Fruit fly (Drosophila melanogaster) whole organism, adult: ENCODE results near the gene CG10588.

Experiments used
- CG11617 ChIP-seq: fragments of 200-800 bp; sonication (Bioruptor generic); optimal IDR thresholded peaks from 2 replicates; lab custom pipeline; 2017; ENCODE audit warnings: mild to moderate bottlenecking, missing biosample characterization, missing genetic modification reagents, missing genetic modification characterization
- CG12768 ChIP-seq: fragments of 200-800 bp; sonication (Bioruptor generic); optimal IDR thresholded peaks from 2 replicates; lab custom pipeline; 2017; ENCODE audit warnings: missing biosample characterization, missing genetic modification characterization, mild to moderate bottlenecking, moderate library complexity, missing genetic modification reagents
- CG14711 ChIP-seq: fragments of 200-800 bp; sonication (Bioruptor generic); optimal IDR thresholded peaks from 2 replicates; lab custom pipeline; 2018; ENCODE audit warnings: missing biosample characterization, mild to moderate bottlenecking, missing genetic modification characterization, moderate library complexity
- CG1620 ChIP-seq: fragments of 200-800 bp; sonication (Bioruptor generic); optimal IDR thresholded peaks from 2 replicates; lab custom pipeline; 2016; ENCODE audit warnings: missing biosample characterization, missing genetic modification characterization
- CG33017 ChIP-seq: fragments of 200-800 bp; sonication (Bioruptor generic); optimal IDR thresholded peaks from 2 replicates; lab custom pipeline; 2018; ENCODE audit warnings: missing biosample characterization, mild to moderate bottlenecking, missing genetic modification characterization, moderate library complexity
- CG5204 ChIP-seq: fragments of 200-800 bp; sonication (Bioruptor generic); optimal IDR thresholded peaks from 2 replicates; lab custom pipeline; 2016; ENCODE audit warnings: missing biosample characterization, missing genetic modification characterization
- CG7045 ChIP-seq: fragments of 200-800 bp; sonication (Bioruptor generic); optimal IDR thresholded peaks from 2 replicates; lab custom pipeline; 2017; ENCODE audit warnings: missing biosample characterization, mild to moderate bottlenecking, missing genetic modification characterization
- CG7101 ChIP-seq: fragments of 200-800 bp; sonication (Bioruptor generic); optimal IDR thresholded peaks from 2 replicates; lab custom pipeline; 2018; ENCODE audit warnings: missing biosample characterization, mild to moderate bottlenecking, missing genetic modification characterization, moderate library complexity
- Clk ChIP-seq: fragments of 200-800 bp; sonication (Bioruptor generic); optimal IDR thresholded peaks from 2 replicates; lab custom pipeline; 2017; ENCODE audit warnings: missing biosample characterization, missing genetic modification characterization
- Crg-1 ChIP-seq: fragments of 200-800 bp; sonication (Bioruptor generic); optimal IDR thresholded peaks from 2 replicates; lab custom pipeline; 2016; ENCODE audit warnings: missing biosample characterization, missing genetic modification characterization
- Hr96 ChIP-seq: fragments of 200-800 bp; sonication (Bioruptor generic); optimal IDR thresholded peaks from 2 replicates; lab custom pipeline; 2016; ENCODE audit warnings: missing biosample characterization, missing genetic modification characterization
- Mnt ChIP-seq: fragments of 200-800 bp; sonication (Bioruptor generic); optimal IDR thresholded peaks from 2 replicates; lab custom pipeline; 2016; ENCODE audit warnings: missing biosample characterization, mild to moderate bottlenecking, missing genetic modification characterization
- bab1 ChIP-seq: fragments of 200-800 bp; sonication (Bioruptor generic); optimal IDR thresholded peaks from 3 replicates; lab custom pipeline; 2019; ENCODE audit warnings: missing biosample characterization, mild to moderate bottlenecking, missing genetic modification characterization, moderate library complexity
- cic ChIP-seq: fragments of 200-800 bp; sonication (Bioruptor generic); optimal IDR thresholded peaks from 2 replicates; lab custom pipeline; 2017; ENCODE audit warnings: missing biosample characterization, mild to moderate bottlenecking, missing genetic modification characterization, moderate library complexity
- cnc ChIP-seq, 2 experiments: fragments of >200 bp; optimal IDR thresholded peaks; 2 replicates each; lab custom pipeline; 2017
- kay ChIP-seq: fragments of 200-800 bp; sonication (Bioruptor generic); peaks from one replicate; lab custom pipeline; 2016; ENCODE audit warnings: missing biosample characterization, missing genetic modification characterization, borderline replicate concordance
- ovo ChIP-seq: fragments of 200-800 bp; sonication (Bioruptor generic); optimal IDR thresholded peaks from 2 replicates; lab custom pipeline; 2016; ENCODE audit warnings: missing biosample characterization, missing genetic modification characterization
- pad ChIP-seq: fragments of 200-800 bp; sonication (Bioruptor generic); optimal IDR thresholded peaks from 3 replicates; lab custom pipeline; 2017; ENCODE audit warnings: missing biosample characterization, missing genetic modification characterization, mild to moderate bottlenecking, moderate library complexity, missing genetic modification reagents
- tj ChIP-seq: fragments of 200-800 bp; sonication (Bioruptor generic); optimal IDR thresholded peaks from 3 replicates; lab custom pipeline; 2017; ENCODE audit warnings: missing biosample characterization, mild to moderate bottlenecking, missing genetic modification characterization, moderate library complexity
- toe ChIP-seq: fragments of 200-800 bp; sonication (Bioruptor generic); optimal IDR thresholded peaks from 2 replicates; lab custom pipeline; 2016; ENCODE audit warnings: missing biosample characterization, missing genetic modification characterization

CG10588 gene

dm6 chr3L:20976967-20977720 lies 20.4 kb downstream of the CG10588 start:
- TF ChIP-seq CG33017 (tag; lab: Kevin White, UChicago) (no peak), toe (GFP tag; lab: Kevin White, UChicago) (no peak), bab1 (GFP tag; lab: Kevin White, UChicago) (no peak)

dm6 chr3L:20980499-20980898 lies 23.8 kb downstream of the CG10588 start:
- TF ChIP-seq CG1620 (GFP tag; lab: Kevin White, UChicago) (no peak), CG7045 (GFP tag; lab: Kevin White, UChicago) (no peak), CG7101 (tag; lab: Kevin White, UChicago) (no peak), CG12768 (no peak), Hr96 (GFP tag; lab: Kevin White, UChicago) (no peak), CG11617 (GFP tag; lab: Kevin White, UChicago) (no peak), pad (GFP tag; lab: Kevin White, UChicago) (no peak), Mnt (GFP tag; lab: Kevin White, UChicago) (no peak), CG14711 (tag; lab: Kevin White, UChicago) (no peak), kay (GFP tag; lab: Kevin White, UChicago) (no peak)

- no peak for TF ChIP-seq CG33017 (tag; lab: Kevin White, UChicago)
- TF ChIP-seq CG5204 = no peak
- no peak for TF ChIP-seq cic
- TF ChIP-seq Clk = no peak
- TF ChIP-seq Mnt (GFP tag; lab: Kevin White, UChicago) = no peak
- no peak for TF ChIP-seq ovo (GFP tag; lab: Kevin White, UChicago)
- TF ChIP-seq toe (GFP tag; lab: Kevin White, UChicago) = no peak
- TF ChIP-seq CG14711 (tag; lab: Kevin White, UChicago) = no peak
- TF ChIP-seq CG7101 (tag; lab: Kevin White, UChicago) = no peak
- TF ChIP-seq Hr96 (GFP tag; lab: Kevin White, UChicago) = no peak
- TF ChIP-seq kay (GFP tag; lab: Kevin White, UChicago) = no peak
- no peak for TF ChIP-seq bab1 (GFP tag; lab: Kevin White, UChicago)
- no peak for TF ChIP-seq CG1620 (GFP tag; lab: Kevin White, UChicago)
- no peak for TF ChIP-seq Crg-1 (GFP tag; lab: Kevin White, UChicago)
These were observed 25.0 kb downstream of the CG10588 start for dm6 chr3L:20981724-20982123.

dm6 chr3L:20982544-20982943 lies 25.8 kb downstream of the CG10588 start:
- TF ChIP-seq pad (GFP tag; lab: Kevin White, UChicago) (no peak), cnc (optimal IDR thresholded peaks at IDR 0.05; lab: Kevin White, UChicago) (no peak), Crg-1 (GFP tag; lab: Kevin White, UChicago) (no peak), Clk (no peak), toe (GFP tag; lab: Kevin White, UChicago) (no peak)

- TF ChIP-seq pad (GFP tag; lab: Kevin White, UChicago) = no peak
- TF ChIP-seq cic = no peak
- no peak for TF ChIP-seq bab1 (GFP tag; lab: Kevin White, UChicago)
- no peak for TF ChIP-seq CG11617 (GFP tag; lab: Kevin White, UChicago)
- TF ChIP-seq tj (GFP tag; lab: Kevin White, UChicago) = no peak
- TF ChIP-seq ovo (GFP tag; lab: Kevin White, UChicago) = no peak
- TF ChIP-seq CG1620 (GFP tag; lab: Kevin White, UChicago) = no peak
These were observed 26.6 kb downstream of the CG10588 start for dm6 chr3L:20983309-20983708.

- TF ChIP-seq Crg-1 (GFP tag; lab: Kevin White, UChicago) (no peak), CG7101 (tag; lab: Kevin White, UChicago) (no peak), ovo (GFP tag; lab: Kevin White, UChicago) (no peak), toe (GFP tag; lab: Kevin White, UChicago) (no peak), kay (GFP tag; lab: Kevin White, UChicago) (no peak), CG5204 (no peak)
These were observed 27.9 kb downstream of the CG10588 start for dm6 chr3L:20984414-20985208.

- TF ChIP-seq cnc (optimal IDR thresholded peaks at IDR 0.05; lab: Kevin White, UChicago) (no peak), CG33017 (tag; lab: Kevin White, UChicago) (no peak), Crg-1 (GFP tag; lab: Kevin White, UChicago) (no peak), CG5204 (no peak), tj (GFP tag; lab: Kevin White, UChicago) (no peak), CG7045 (GFP tag; lab: Kevin White, UChicago) (no peak), toe (GFP tag; lab: Kevin White, UChicago) (no peak), kay (GFP tag; lab: Kevin White, UChicago) (no peak), CG14711 (tag; lab: Kevin White, UChicago) (no peak), ovo (GFP tag; lab: Kevin White, UChicago) (no peak), Mnt (GFP tag; lab: Kevin White, UChicago) (no peak), Hr96 (GFP tag; lab: Kevin White, UChicago) (no peak), CG11617 (GFP tag; lab: Kevin White, UChicago) (no peak)
These were observed 30.2 kb downstream of the CG10588 start for dm6 chr3L:20986929-20987363.
